Worm (Caenorhabditis elegans) whole organism, early embryonic: ENCODE results near the gene vps-24.

Experiments used
- B0310.2 ChIP-seq: sonication (generic microtip); optimal IDR thresholded peaks from 2 replicates; lab custom pipeline; 2016; ENCODE audit warnings: mild to moderate bottlenecking, missing genetic modification characterization, missing compliant biosample characterization
- F13C5.2 ChIP-seq: sonication (generic microtip); optimal IDR thresholded peaks from 2 replicates; lab custom pipeline; 2017; ENCODE audit warnings: mild to moderate bottlenecking, missing genetic modification characterization, inconsistent platforms, missing compliant biosample characterization
- aly-1 ChIP-seq: sonication (generic microtip); optimal IDR thresholded peaks from 2 replicates; lab custom pipeline; 2016; ENCODE audit warnings: missing genetic modification characterization, missing compliant biosample characterization
- ama-1 ChIP-seq: fragments of 150-350 bp; optimal IDR thresholded peaks from 2 replicates; lab custom pipeline; 2014
- ceh-13 ChIP-seq: fragments of 200-800 bp; sonication (Bioruptor generic); optimal IDR thresholded peaks from 2 replicates; lab custom pipeline; 2018; ENCODE audit warnings: mild to moderate bottlenecking, missing genetic modification characterization, missing compliant biosample characterization
- ceh-36 ChIP-seq: sonication (generic microtip); optimal IDR thresholded peaks from 2 replicates; lab custom pipeline; 2016; ENCODE audit warnings: missing genetic modification characterization, inconsistent platforms, missing compliant biosample characterization
- ets-7 ChIP-seq: sonication (generic microtip); optimal IDR thresholded peaks from 2 replicates; lab custom pipeline; 2016; ENCODE audit warnings: missing genotype, missing genetic modification characterization, missing compliant biosample characterization
- flt-1 ChIP-seq: fragments of 200-800 bp; sonication (Bioruptor generic); IDR thresholded peaks from 2 replicates; pipeline ENCODE4 v1.3.6; 2022; ENCODE audit warnings: missing genetic modification characterization, missing compliant biosample characterization
- hmbx-1 ChIP-seq: sonication (generic microtip); optimal IDR thresholded peaks from 2 replicates; lab custom pipeline; 2016; ENCODE audit warnings: mild to moderate bottlenecking, missing genetic modification characterization, missing compliant biosample characterization
- hmg-4 ChIP-seq: fragments of 200-800 bp; sonication (Bioruptor generic); optimal IDR thresholded peaks from 2 replicates; lab custom pipeline; 2018; ENCODE audit warnings: mild to moderate bottlenecking, missing genetic modification characterization, missing compliant biosample characterization
- hnd-1 ChIP-seq: sonication (generic microtip); optimal IDR thresholded peaks from 2 replicates; lab custom pipeline; 2016; ENCODE audit warnings: missing genetic modification characterization, missing compliant biosample characterization
- pes-1 ChIP-seq: fragments of 200-800 bp; sonication (Bioruptor generic); IDR thresholded peaks from 2 replicates; pipeline ENCODE4 v1.3.6; 2022; ENCODE audit warnings: missing genetic modification reagents, missing genetic modification characterization, missing compliant biosample characterization
- scrt-1 ChIP-seq: fragments of 200-800 bp; sonication (Bioruptor generic); IDR thresholded peaks from 2 replicates; pipeline ENCODE4 v1.3.6; 2022; ENCODE audit warnings: missing genetic modification characterization, missing compliant biosample characterization
- sea-1 ChIP-seq: fragments of 200-800 bp; sonication (Bioruptor generic); conservative IDR thresholded peaks from 2 replicates; pipeline ENCODE4 v1.3.6; 2022; ENCODE audit warnings: missing genetic modification characterization, missing compliant biosample characterization
- tbx-11 ChIP-seq: fragments of 200-800 bp; sonication (Bioruptor generic); IDR thresholded peaks from 2 replicates; pipeline ENCODE4 v1.3.6; 2022; ENCODE audit warnings: missing genetic modification characterization, missing compliant biosample characterization
- tbx-37 ChIP-seq: fragments of 200-800 bp; sonication (Bioruptor generic); conservative IDR thresholded peaks from 2 replicates; pipeline ENCODE4 v1.3.6; 2022; ENCODE audit warnings: missing genetic modification reagents, missing genetic modification characterization, missing compliant biosample characterization
- tra-4 ChIP-seq: sonication (generic microtip); optimal IDR thresholded peaks from 2 replicates; lab custom pipeline; 2017; ENCODE audit warnings: missing genetic modification characterization, missing compliant biosample characterization

The vps-24 gene

ce11 chrII:5011978-5012377 lies 18.2 kb downstream of the vps-24 start, which contains the start of gene F59A6.12:
Gene F59A6.12, minus strand, starts transcription at chrII:5012078.
- TF ChIP-seq ceh-36 (tag; lab: Kevin White, UChicago) (no peak), ama-1 (lab: Kevin White, UChicago) (no peak), tbx-37 (GFP tag; lab: Robert Waterston, UW) (no peak), tbx-11 (GFP tag; lab: Robert Waterston, UW) (no peak), aly-1 (tag; lab: Kevin White, UChicago) (no peak), ceh-13 (GFP tag; lab: Kevin White, UChicago) (no peak), F13C5.2 (tag; lab: Kevin White, UChicago) (no peak), hmbx-1 (tag; lab: Kevin White, UChicago) (no peak), hmg-4 (GFP tag; lab: Kevin White, UChicago) (no peak)

ce11 chrII:5014399-5014798 lies 20.6 kb downstream of the vps-24 start, which contains the start of gene F59A6.2:
Gene F59A6.2, plus strand, starts transcription at chrII:5014699.
- TF ChIP-seq hnd-1 (tag; lab: Kevin White, UChicago) (no peak), sea-1 (GFP tag; lab: Robert Waterston, UW) (no peak), B0310.2 (tag; lab: Kevin White, UChicago) (no peak), scrt-1 (no peak), ceh-13 (GFP tag; lab: Kevin White, UChicago) (no peak), flt-1 (GFP tag; lab: Robert Waterston, UW) (no peak), F13C5.2 (tag; lab: Kevin White, UChicago) (no peak), aly-1 (tag; lab: Kevin White, UChicago) (no peak), pes-1 (GFP tag; lab: Robert Waterston, UW) (no peak), ama-1 (lab: Kevin White, UChicago) (no peak), hmbx-1 (tag; lab: Kevin White, UChicago) (no peak), hmg-4 (GFP tag; lab: Kevin White, UChicago) (no peak), ceh-36 (tag; lab: Kevin White, UChicago) (no peak)

- TF ChIP-seq B0310.2 (tag; lab: Kevin White, UChicago): no peak
These were observed 22.3 kb downstream of the vps-24 start for ce11 chrII:5016144-5016543.

ce11 chrII:5016977-5017585 lies 23.3 kb downstream of the vps-24 start:
- TF ChIP-seq hmg-4 (GFP tag; lab: Kevin White, UChicago) (peak; percentile 46), aly-1 (tag; lab: Kevin White, UChicago) (peak; percentile 42), ets-7 (tag; lab: Kevin White, UChicago) (no peak), F13C5.2 (tag; lab: Kevin White, UChicago) (no peak), ama-1 (lab: Kevin White, UChicago) (no peak), sea-1 (GFP tag; lab: Robert Waterston, UW) (no peak)

ce11 chrII:5018578-5018977 lies 24.8 kb downstream of the vps-24 start:
- TF ChIP-seq tbx-37 (GFP tag; lab: Robert Waterston, UW): no peak
- TF ChIP-seq ets-7 (tag; lab: Kevin White, UChicago): no peak
- no peak for TF ChIP-seq tbx-11 (GFP tag; lab: Robert Waterston, UW)
- no peak for TF ChIP-seq scrt-1
- no peak for TF ChIP-seq pes-1 (GFP tag; lab: Robert Waterston, UW)
- TF ChIP-seq hmbx-1 (tag; lab: Kevin White, UChicago): no peak
- no peak for TF ChIP-seq ceh-36 (tag; lab: Kevin White, UChicago)
- no peak for TF ChIP-seq hnd-1 (tag; lab: Kevin White, UChicago)
- TF ChIP-seq B0310.2 (tag; lab: Kevin White, UChicago): no peak
- no peak for TF ChIP-seq flt-1 (GFP tag; lab: Robert Waterston, UW)
- no peak for TF ChIP-seq aly-1 (tag; lab: Kevin White, UChicago)
- TF ChIP-seq hmg-4 (GFP tag; lab: Kevin White, UChicago): no peak
- no peak for TF ChIP-seq ceh-13 (GFP tag; lab: Kevin White, UChicago)

ce11 chrII:5019389-5020108 lies 25.8 kb downstream of the vps-24 start:
- TF ChIP-seq tra-4 (no peak), ceh-36 (tag; lab: Kevin White, UChicago) (no peak), pes-1 (GFP tag; lab: Robert Waterston, UW) (no peak), tbx-37 (GFP tag; lab: Robert Waterston, UW) (no peak), aly-1 (tag; lab: Kevin White, UChicago) (no peak), ceh-13 (GFP tag; lab: Kevin White, UChicago) (no peak), sea-1 (GFP tag; lab: Robert Waterston, UW) (no peak), ets-7 (tag; lab: Kevin White, UChicago) (no peak)

ce11 chrII:5020513-5021081 lies 26.8 kb downstream of the vps-24 start:
- no peak for TF ChIP-seq tra-4
- TF ChIP-seq ets-7 (tag; lab: Kevin White, UChicago): no peak
- TF ChIP-seq flt-1 (GFP tag; lab: Robert Waterston, UW): no peak
- TF ChIP-seq hnd-1 (tag; lab: Kevin White, UChicago): no peak
- no peak for TF ChIP-seq F13C5.2 (tag; lab: Kevin White, UChicago)
- no peak for TF ChIP-seq B0310.2 (tag; lab: Kevin White, UChicago)
- no peak for TF ChIP-seq ceh-36 (tag; lab: Kevin White, UChicago)
- TF ChIP-seq scrt-1: no peak
- TF ChIP-seq hmbx-1 (tag; lab: Kevin White, UChicago): no peak
- TF ChIP-seq sea-1 (GFP tag; lab: Robert Waterston, UW): no peak
- no peak for TF ChIP-seq ama-1 (lab: Kevin White, UChicago)
- no peak for TF ChIP-seq ceh-13 (GFP tag; lab: Kevin White, UChicago)
- no peak for TF ChIP-seq hmg-4 (GFP tag; lab: Kevin White, UChicago)
- TF ChIP-seq tbx-11 (GFP tag; lab: Robert Waterston, UW): no peak
- no peak for TF ChIP-seq tbx-37 (GFP tag; lab: Robert Waterston, UW)
- no peak for TF ChIP-seq pes-1 (GFP tag; lab: Robert Waterston, UW)
- TF ChIP-seq aly-1 (tag; lab: Kevin White, UChicago): no peak
